Fruit fly (Drosophila melanogaster): ENCODE data around the gene CG11251.

CG11251 gene

dm6 chr3L:13058429-13058828, 31.3 kb downstream of the CG11251 start:
- TF ChIP-seq CG13204 (GFP tag; optimal IDR thresholded peaks at IDR 0.05) (no peak), fd96Ca (GFP tag; IDR thresholded peaks at IDR 0.05) (no peak), CG9948 (tag; optimal IDR thresholded peaks at IDR 0.05) (no peak), Pif1A (GFP tag; optimal IDR thresholded peaks at IDR 0.05) (no peak), gl (tag; optimal IDR thresholded peaks at IDR 0.05) (no peak), CG32121 (GFP tag; IDR thresholded peaks at IDR 0.05) (no peak), EcR (GFP tag; optimal IDR thresholded peaks at IDR 0.05) (no peak), CG10348 (GFP tag; IDR thresholded peaks at IDR 0.05) (no peak), Snoo (tag; optimal IDR thresholded peaks at IDR 0.05) (no peak), CG8301 (tag; optimal IDR thresholded peaks at IDR 0.05) (no peak), rn (GFP tag; IDR thresholded peaks at IDR 0.05) (no peak)

dm6 chr3L:13050675-13051202, 39.0 kb downstream of the CG11251 start:
- TF ChIP-seq CG13204 (GFP tag; optimal IDR thresholded peaks at IDR 0.05) (no peak), CG10348 (GFP tag; IDR thresholded peaks at IDR 0.05) (no peak), Pif1B (GFP tag; optimal IDR thresholded peaks at IDR 0.05) (no peak), CG34367 (tag; optimal IDR thresholded peaks at IDR 0.05) (no peak), EcR (GFP tag; optimal IDR thresholded peaks at IDR 0.05) (no peak), CG9948 (tag; optimal IDR thresholded peaks at IDR 0.05) (no peak)

dm6 chr3L:13049671-13050070, 40.1 kb downstream of the CG11251 start:
- no peak for TF ChIP-seq CG12605 (GFP tag; IDR thresholded peaks at IDR 0.05)
- TF ChIP-seq Pif1A (GFP tag; optimal IDR thresholded peaks at IDR 0.05): peak; percentile 52
- peak; percentile 40 for TF ChIP-seq CG8301 (tag; optimal IDR thresholded peaks at IDR 0.05)
- peak; percentile 38 for TF ChIP-seq CG17806 (tag; optimal IDR thresholded peaks at IDR 0.05)
- peak; percentile 36 for TF ChIP-seq Pif1B (GFP tag; optimal IDR thresholded peaks at IDR 0.05)
- peak; percentile 4 for TF ChIP-seq CG13204 (GFP tag; optimal IDR thresholded peaks at IDR 0.05)
- TF ChIP-seq CG15710 (tag; optimal IDR thresholded peaks at IDR 0.05): peak; percentile 20
- no peak for TF ChIP-seq CG10348 (GFP tag; IDR thresholded peaks at IDR 0.05)
- peak; percentile 63 for TF ChIP-seq CG8159 (tag; optimal IDR thresholded peaks at IDR 0.05)
- peak; percentile 57 for TF ChIP-seq CG9948 (tag; optimal IDR thresholded peaks at IDR 0.05)
- TF ChIP-seq EcR (GFP tag; optimal IDR thresholded peaks at IDR 0.05): peak; percentile 16
- no peak for TF ChIP-seq CG4496 (GFP tag; IDR thresholded peaks at IDR 0.05)
- no peak for TF ChIP-seq gl (tag; optimal IDR thresholded peaks at IDR 0.05)

dm6 chr3L:13046758-13047157, 43.0 kb downstream of the CG11251 start, which contains the start of gene CG11279:
CG11279 (plus strand) TSS chr3L:13046977.
- TF ChIP-seq Pif1A (GFP tag; optimal IDR thresholded peaks at IDR 0.05) (no peak), CG8301 (tag; optimal IDR thresholded peaks at IDR 0.05) (no peak)

dm6 chr3L:13044335-13044814, 45.4 kb downstream of the CG11251 start, which contains the start of gene Syx13:
Syx13 (plus strand) TSS chr3L:13044434.
- TF ChIP-seq CG34367 (tag; optimal IDR thresholded peaks at IDR 0.05) (no peak), CG8301 (tag; optimal IDR thresholded peaks at IDR 0.05) (no peak), Pif1A (GFP tag; optimal IDR thresholded peaks at IDR 0.05) (no peak), CG10348 (GFP tag; IDR thresholded peaks at IDR 0.05) (no peak), Pif1B (GFP tag; optimal IDR thresholded peaks at IDR 0.05) (no peak), CG15710 (tag; optimal IDR thresholded peaks at IDR 0.05) (peak; percentile 8), CG13204 (GFP tag; optimal IDR thresholded peaks at IDR 0.05) (no peak), CG9948 (tag; optimal IDR thresholded peaks at IDR 0.05) (no peak), rn (GFP tag; IDR thresholded peaks at IDR 0.05) (no peak), Ets98B (GFP tag; IDR thresholded peaks at IDR 0.05) (no peak), CG14655 (GFP tag; optimal IDR thresholded peaks at IDR 0.05) (no peak), D1 (tag; optimal IDR thresholded peaks at IDR 0.05) (no peak), EcR (GFP tag; optimal IDR thresholded peaks at IDR 0.05) (peak; percentile 53), Snoo (tag; optimal IDR thresholded peaks at IDR 0.05) (peak; percentile 9), fd96Ca (GFP tag; IDR thresholded peaks at IDR 0.05) (no peak), CG12605 (GFP tag; IDR thresholded peaks at IDR 0.05) (no peak; the same call in 1 of the 2 replicates), CG8159 (tag; optimal IDR thresholded peaks at IDR 0.05) (no peak), CG4496 (GFP tag; IDR thresholded peaks at IDR 0.05) (no peak), CG17806 (tag; optimal IDR thresholded peaks at IDR 0.05) (no peak), gl (tag; optimal IDR thresholded peaks at IDR 0.05) (peak; percentile 70), CG32121 (GFP tag; IDR thresholded peaks at IDR 0.05) (peak; percentile 41; the same call in 1 of the 2 replicates)

- TF ChIP-seq CG4496 (GFP tag; IDR thresholded peaks at IDR 0.05) (peak; percentile 92), CG34367 (tag; optimal IDR thresholded peaks at IDR 0.05) (peak; percentile 87), CG14655 (GFP tag; optimal IDR thresholded peaks at IDR 0.05) (no peak), Ets98B (GFP tag; IDR thresholded peaks at IDR 0.05) (peak; percentile 72), fd96Ca (GFP tag; IDR thresholded peaks at IDR 0.05) (no peak), CG9948 (tag; optimal IDR thresholded peaks at IDR 0.05) (peak; percentile 36), gl (tag; optimal IDR thresholded peaks at IDR 0.05) (peak; percentile 86), EcR (GFP tag; optimal IDR thresholded peaks at IDR 0.05) (no peak), D1 (tag; optimal IDR thresholded peaks at IDR 0.05) (no peak), CG13204 (GFP tag; optimal IDR thresholded peaks at IDR 0.05) (peak; percentile 92), CG17806 (tag; optimal IDR thresholded peaks at IDR 0.05) (peak; percentile 47), CG10348 (GFP tag; IDR thresholded peaks at IDR 0.05) (no peak), Snoo (tag; optimal IDR thresholded peaks at IDR 0.05) (peak; percentile 96), CG12605 (GFP tag; IDR thresholded peaks at IDR 0.05) (peak; percentile 76), rn (GFP tag; IDR thresholded peaks at IDR 0.05) (0 out of 2 replicates have a peak, but pooled peaks have one; percentile 7), CG15710 (tag; optimal IDR thresholded peaks at IDR 0.05) (peak; percentile 59), CG8159 (tag; optimal IDR thresholded peaks at IDR 0.05) (peak; percentile 62), CG8301 (tag; optimal IDR thresholded peaks at IDR 0.05) (peak; percentile 51), CG32121 (GFP tag; IDR thresholded peaks at IDR 0.05) (no peak; the same call in 1 of the 2 replicates), Pif1B (GFP tag; optimal IDR thresholded peaks at IDR 0.05) (peak; percentile 53), Pif1A (GFP tag; optimal IDR thresholded peaks at IDR 0.05) (peak; percentile 75)
Observed at dm6 chr3L:13041292-13042067, 48.3 kb downstream of the CG11251 start, which contains the start of gene RpS4. RpS4 (plus strand) TSS chr3L:13041756.

All from whole organism, pupa.